Worm (Caenorhabditis elegans) whole organism, late embryonic: ENCODE data around the gene pmt-1.

ENCODE experiments used
- C08G9.2 ChIP-seq: sonication (generic microtip); optimal IDR thresholded peaks from 2 replicates; lab custom pipeline; 2016; ENCODE audit warnings: mild to moderate bottlenecking, missing genetic modification characterization, moderate library complexity, missing compliant biosample characterization
- F13H6.1 ChIP-seq: sonication (generic microtip); optimal IDR thresholded peaks from 2 replicates; lab custom pipeline; 2016; ENCODE audit warnings: missing genetic modification characterization, missing compliant biosample characterization
- Y22D7AL.16 ChIP-seq: sonication (generic microtip); optimal IDR thresholded peaks from 2 replicates; lab custom pipeline; 2016; ENCODE audit warnings: missing genetic modification characterization, missing compliant biosample characterization
- ama-1 ChIP-seq: fragments of 150-350 bp; optimal IDR thresholded peaks from 2 replicates; lab custom pipeline; 2014
- ceh-18 ChIP-seq: sonication (generic microtip); optimal IDR thresholded peaks from 2 replicates; lab custom pipeline; 2016; ENCODE audit warnings: missing genetic modification characterization, missing compliant biosample characterization
- ceh-2 ChIP-seq: sonication (generic microtip); optimal IDR thresholded peaks from 2 replicates; lab custom pipeline; 2016; ENCODE audit warnings: missing genotype, missing genetic modification characterization, missing compliant biosample characterization
- ceh-22 ChIP-seq: sonication (generic microtip); optimal IDR thresholded peaks from 2 replicates; lab custom pipeline; 2017; ENCODE audit warnings: missing biosample characterization, missing genetic modification characterization
- ceh-24 ChIP-seq: sonication (generic microtip); optimal IDR thresholded peaks from 2 replicates; lab custom pipeline; 2016; ENCODE audit warnings: mild to moderate bottlenecking, missing genetic modification characterization, missing compliant biosample characterization
- ceh-31 ChIP-seq: sonication (generic microtip); optimal IDR thresholded peaks from 2 replicates; lab custom pipeline; 2016; ENCODE audit warnings: missing genetic modification characterization, missing compliant biosample characterization
- ceh-34 ChIP-seq: sonication (generic microtip); optimal IDR thresholded peaks from 2 replicates; lab custom pipeline; 2016; ENCODE audit warnings: mild to moderate bottlenecking, missing genetic modification characterization, missing compliant biosample characterization
- ceh-6 ChIP-seq: fragments of 200-800 bp; sonication (Bioruptor generic); optimal IDR thresholded peaks from 2 replicates; lab custom pipeline; 2018; ENCODE audit warnings: mild to moderate bottlenecking, missing genetic modification characterization, missing compliant biosample characterization
- dmd-4 ChIP-seq: sonication (generic microtip); optimal IDR thresholded peaks from 2 replicates; lab custom pipeline; 2016; ENCODE audit warnings: borderline replicate concordance, missing genetic modification characterization, missing compliant biosample characterization
- dve-1 ChIP-seq: sonication (generic microtip); optimal IDR thresholded peaks from 2 replicates; lab custom pipeline; 2017; ENCODE audit warnings: antibody characterized with exemption, mild to moderate bottlenecking, missing genetic modification characterization, missing compliant biosample characterization
- elt-4 ChIP-seq: sonication (generic microtip); optimal IDR thresholded peaks from 2 replicates; lab custom pipeline; 2016; ENCODE audit warnings: missing genetic modification characterization, missing compliant biosample characterization
- ets-4 ChIP-seq: sonication (generic microtip); optimal IDR thresholded peaks from 2 replicates; lab custom pipeline; 2016; ENCODE audit warnings: missing genetic modification characterization, missing compliant biosample characterization
- eyg-1 ChIP-seq: sonication (generic microtip); optimal IDR thresholded peaks from 2 replicates; lab custom pipeline; 2016; ENCODE audit warnings: missing genotype, missing genetic modification characterization, missing compliant biosample characterization
- fax-1 ChIP-seq: sonication (generic microtip); optimal IDR thresholded peaks from 2 replicates; lab custom pipeline; 2016; ENCODE audit warnings: missing genotype, missing genetic modification characterization, missing compliant biosample characterization
- fkh-10 ChIP-seq: fragments of 150-350 bp; optimal IDR thresholded peaks from 2 replicates; lab custom pipeline; 2014; ENCODE audit warnings: missing biosample characterization, missing genetic modification reagents, missing genetic modification characterization
- hlh-13 ChIP-seq: fragments of 200-800 bp; sonication (Bioruptor generic); optimal IDR thresholded peaks from 2 replicates; lab custom pipeline; 2018; ENCODE audit warnings: mild to moderate bottlenecking, missing genetic modification characterization, missing compliant biosample characterization
- hlh-15 ChIP-seq: sonication (generic microtip); optimal IDR thresholded peaks from 2 replicates; lab custom pipeline; 2016; ENCODE audit warnings: missing genetic modification characterization, missing compliant biosample characterization
- hlh-6 ChIP-seq: sonication (generic microtip); optimal IDR thresholded peaks from 2 replicates; lab custom pipeline; 2016; ENCODE audit warnings: missing genotype, missing genetic modification characterization, missing compliant biosample characterization
- hlh-8 ChIP-seq: sonication (generic microtip); optimal IDR thresholded peaks from 2 replicates; lab custom pipeline; 2016; ENCODE audit warnings: missing genotype, missing genetic modification characterization, missing compliant biosample characterization
- lim-6 ChIP-seq: sonication (generic microtip); optimal IDR thresholded peaks from 2 replicates; lab custom pipeline; 2016; ENCODE audit warnings: missing genetic modification characterization, missing compliant biosample characterization
- lin-11 ChIP-seq: fragments of 200-800 bp; sonication (Bioruptor generic); optimal IDR thresholded peaks from 2 replicates; lab custom pipeline; 2018; ENCODE audit warnings: mild to moderate bottlenecking, missing genetic modification characterization, missing compliant biosample characterization
- mec-3 ChIP-seq: sonication (generic microtip); optimal IDR thresholded peaks from 2 replicates; lab custom pipeline; 2016; ENCODE audit warnings: borderline replicate concordance, missing genetic modification characterization, missing compliant biosample characterization
- nhr-232 ChIP-seq: sonication (generic microtip); optimal IDR thresholded peaks from 2 replicates; lab custom pipeline; 2016; ENCODE audit warnings: missing genetic modification characterization, missing compliant biosample characterization
- odd-2 ChIP-seq: sonication (generic microtip); optimal IDR thresholded peaks from 2 replicates; lab custom pipeline; 2017; ENCODE audit warnings: antibody characterized with exemption, mild to moderate bottlenecking, missing genetic modification characterization, missing compliant biosample characterization
- pag-3 ChIP-seq: sonication (generic microtip); optimal IDR thresholded peaks from 2 replicates; lab custom pipeline; 2016; ENCODE audit warnings: missing compliant biosample characterization, missing genetic modification characterization, borderline replicate concordance
- pat-9 ChIP-seq: fragments of 200-800 bp; sonication (Bioruptor generic); optimal IDR thresholded peaks from 2 replicates; lab custom pipeline; 2018; ENCODE audit warnings: mild to moderate bottlenecking, missing genetic modification characterization, moderate library complexity, missing compliant biosample characterization
- pax-1 ChIP-seq: fragments of 150-350 bp; optimal IDR thresholded peaks from 2 replicates; lab custom pipeline; 2014; ENCODE audit warnings: missing biosample characterization, missing genetic modification characterization
- ref-2 ChIP-seq: sonication (generic microtip); optimal IDR thresholded peaks from 2 replicates; lab custom pipeline; 2016; ENCODE audit warnings: missing genetic modification characterization, missing compliant biosample characterization
- rnt-1 ChIP-seq: sonication (generic microtip); optimal IDR thresholded peaks from 2 replicates; lab custom pipeline; 2016; ENCODE audit warnings: missing genetic modification characterization, missing compliant biosample characterization
- sox-2 ChIP-seq: fragments of 200-800 bp; sonication (Bioruptor generic); IDR thresholded peaks from 2 replicates; pipeline ENCODE4 v1.3.6; 2022; ENCODE audit warnings: missing genetic modification reagents, missing genetic modification characterization, missing compliant biosample characterization
- sox-4 ChIP-seq: sonication (generic microtip); optimal IDR thresholded peaks from 2 replicates; lab custom pipeline; 2017; ENCODE audit warnings: mild to moderate bottlenecking, missing genetic modification characterization, inconsistent platforms, missing compliant biosample characterization
- syd-9 ChIP-seq: sonication (generic microtip); optimal IDR thresholded peaks from 2 replicates; lab custom pipeline; 2016; ENCODE audit warnings: mild to moderate bottlenecking, missing genetic modification characterization, moderate library complexity, missing compliant biosample characterization
- tbx-2 ChIP-seq: sonication (generic microtip); optimal IDR thresholded peaks from 2 replicates; lab custom pipeline; 2016; ENCODE audit warnings: missing genetic modification characterization, missing compliant biosample characterization
- unc-3 ChIP-seq, 2 experiments: fragments of 200-800 bp in 1 of 2; sonication (Bioruptor generic) in 1 of 2; sonication (generic microtip) in 1 of 2; conservative IDR thresholded peaks in 1 of 2; optimal IDR thresholded peaks in 1 of 2; 2 replicates each; pipeline versions ENCODE4 v1.3.6 to Lab custom; 2016 to 2022; ENCODE audit warnings: missing compliant biosample characterization in 2 of 2, missing genetic modification characterization in 2 of 2, missing genetic modification reagents in 1 of 2
- unc-55 ChIP-seq: sonication (generic microtip); optimal IDR thresholded peaks from 2 replicates; lab custom pipeline; 2017; ENCODE audit warnings: missing biosample characterization, missing genetic modification reagents, missing genetic modification characterization
- unc-86 ChIP-seq: sonication (generic microtip); optimal IDR thresholded peaks from 2 replicates; lab custom pipeline; 2016; ENCODE audit warnings: missing genetic modification characterization, missing compliant biosample characterization
- ztf-16 ChIP-seq: sonication (generic microtip); optimal IDR thresholded peaks from 2 replicates; lab custom pipeline; 2017; ENCODE audit warnings: missing genetic modification characterization, missing compliant biosample characterization

pmt-1 gene

DNA sequence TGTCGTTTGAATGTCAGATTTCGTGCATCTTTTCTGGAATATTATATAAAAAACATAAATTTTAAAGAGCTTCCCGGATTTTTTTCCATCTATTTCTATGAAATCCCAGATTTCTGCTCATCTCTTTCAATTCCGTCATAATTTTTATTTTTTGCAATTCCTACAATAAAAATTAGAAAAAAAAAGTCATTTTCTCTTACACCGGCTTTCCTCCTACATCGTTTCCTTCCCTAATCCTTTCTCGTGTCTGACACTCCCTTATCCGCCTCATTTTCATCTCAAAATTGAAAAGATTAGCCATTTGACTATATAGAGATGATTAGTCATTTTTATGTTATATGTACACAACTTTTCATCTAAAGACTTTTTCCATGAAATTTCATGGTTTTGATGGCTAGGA is 28.5 kb upstream of the pmt-1 start:
- no peak for TF ChIP-seq elt-4 (tag; lab: Kevin White, UChicago)
- no peak for TF ChIP-seq ceh-24 (tag; lab: Kevin White, UChicago)

DNA sequence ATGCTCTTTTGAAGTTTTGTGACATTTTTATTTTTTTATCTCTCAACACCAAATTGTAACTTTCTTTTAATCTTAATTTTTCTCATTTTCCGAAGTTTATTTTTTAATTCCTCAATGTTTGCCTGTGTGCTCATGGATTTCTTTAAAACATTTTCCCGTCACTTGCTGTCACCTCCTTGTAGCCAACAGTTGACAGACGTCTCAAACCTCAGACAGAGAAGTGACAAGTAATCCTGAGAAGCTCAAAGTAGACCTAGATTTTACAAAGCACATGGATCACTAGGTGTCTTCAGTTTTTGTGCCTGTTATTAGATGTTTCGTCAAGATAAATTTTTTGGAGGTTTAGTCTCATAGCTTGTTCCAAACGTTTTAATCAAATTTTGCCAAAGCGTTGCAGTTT is 27.4 kb upstream of the pmt-1 start:
- TF ChIP-seq ceh-18 (tag; lab: Kevin White, UChicago) (no peak), sox-2 (GFP tag; lab: Robert Waterston, UW) (no peak), tbx-2 (no peak), eyg-1 (tag; lab: Kevin White, UChicago) (no peak)

DNA sequence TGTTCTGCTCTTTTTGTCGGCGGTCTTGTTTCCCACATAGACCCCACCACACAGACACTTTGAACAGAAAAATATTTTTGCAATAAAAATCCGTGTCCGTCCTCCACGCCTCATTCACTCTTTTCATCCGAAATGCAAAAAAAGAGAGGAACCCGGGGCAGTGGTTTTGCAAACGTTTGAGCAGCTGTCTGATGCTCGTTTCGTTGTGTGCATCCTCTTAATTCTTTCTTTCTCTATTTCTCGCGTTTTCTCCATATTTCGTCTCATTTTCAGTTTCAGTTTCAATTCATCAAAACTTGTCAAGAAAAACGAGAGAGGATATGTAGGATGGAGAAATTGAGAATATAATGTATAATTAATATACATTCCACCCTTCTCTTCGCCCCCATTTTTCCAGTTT is 26.6 kb upstream of the pmt-1 start:
- TF ChIP-seq lim-6 (tag; lab: Kevin White, UChicago) (no peak), sox-4 (tag; lab: Kevin White, UChicago) (no peak), F13H6.1 (tag; lab: Kevin White, UChicago) (no peak), unc-3 (GFP tag; conservative IDR thresholded peaks at IDR 0.05; lab: Robert Waterston, UW) (no peak), unc-3 (tag; optimal IDR thresholded peaks at IDR 0.05; lab: Kevin White, UChicago) (no peak)

DNA sequence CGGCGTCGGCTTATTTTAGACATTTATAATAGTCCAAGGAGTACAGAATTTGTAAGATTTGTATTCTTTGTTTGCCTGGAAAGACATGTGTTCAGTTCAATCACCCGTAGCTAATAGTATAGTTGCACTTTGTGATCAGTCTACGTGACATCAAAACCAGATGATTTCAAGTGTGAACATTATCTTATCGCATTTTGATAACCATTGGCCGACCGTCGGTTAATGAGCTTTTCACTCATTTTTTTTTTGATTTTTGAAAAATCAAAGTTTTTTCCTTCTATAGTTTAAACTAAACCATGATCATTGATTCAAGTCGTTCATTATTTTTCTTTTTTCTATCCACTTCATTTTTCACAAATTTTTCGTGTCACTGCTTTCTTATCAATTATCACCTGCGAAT is 24.9 kb upstream of the pmt-1 start:
- no peak for TF ChIP-seq dve-1 (tag; lab: Kevin White, UChicago)
- no peak for TF ChIP-seq ceh-2 (tag; lab: Kevin White, UChicago)
- TF ChIP-seq C08G9.2 (tag; lab: Kevin White, UChicago): no peak
- no peak for TF ChIP-seq hlh-15 (tag; lab: Kevin White, UChicago)
- no peak for TF ChIP-seq unc-86
- no peak for TF ChIP-seq ztf-16 (tag; lab: Kevin White, UChicago)
- no peak for TF ChIP-seq mec-3
- no peak for TF ChIP-seq fkh-10 (GFP tag; lab: Kevin White, UChicago)
- no peak for TF ChIP-seq lin-11 (tag; lab: Kevin White, UChicago)
- no peak for TF ChIP-seq ceh-24 (tag; lab: Kevin White, UChicago)
- no peak for TF ChIP-seq pag-3 (tag; lab: Kevin White, UChicago)
- TF ChIP-seq hlh-6 (tag; lab: Kevin White, UChicago): no peak
- TF ChIP-seq sox-2 (GFP tag; lab: Robert Waterston, UW): no peak
- TF ChIP-seq ceh-31 (tag; lab: Kevin White, UChicago): no peak
- TF ChIP-seq nhr-232: no peak
- TF ChIP-seq ref-2 (tag; lab: Kevin White, UChicago): no peak
- no peak for TF ChIP-seq F13H6.1 (tag; lab: Kevin White, UChicago)
- TF ChIP-seq ets-4 (tag; lab: Kevin White, UChicago): no peak
- TF ChIP-seq ceh-34 (tag; lab: Kevin White, UChicago): no peak
- TF ChIP-seq, all 69 proteins: peak for 0

DNA sequence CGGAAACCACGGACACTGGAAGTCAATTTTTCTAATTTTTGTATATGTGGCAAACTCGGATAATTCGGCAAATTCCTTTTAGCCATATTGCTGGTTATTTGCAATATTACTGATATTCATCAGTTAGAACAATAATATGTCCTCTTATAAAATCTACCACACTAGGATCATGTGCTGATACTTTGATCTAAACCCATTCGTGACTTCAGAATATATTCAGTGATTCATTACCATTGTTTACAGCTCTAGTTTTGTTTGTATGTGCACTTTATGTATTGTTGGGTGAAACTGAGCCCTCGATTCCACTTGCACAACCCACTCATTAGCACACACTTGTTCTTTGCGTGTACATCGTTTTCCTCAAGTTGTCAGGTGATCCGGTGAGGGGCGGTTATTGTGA is 23.9 kb upstream of the pmt-1 start:
- TF ChIP-seq hlh-6 (tag; lab: Kevin White, UChicago) (no peak), ztf-16 (tag; lab: Kevin White, UChicago) (no peak), dmd-4 (no peak), fax-1 (tag; lab: Kevin White, UChicago) (no peak), ceh-22 (tag; lab: Kevin White, UChicago) (no peak), syd-9 (tag; lab: Kevin White, UChicago) (no peak), unc-55 (GFP tag; lab: Kevin White, UChicago) (no peak), Y22D7AL.16 (tag; lab: Kevin White, UChicago) (no peak), ceh-24 (tag; lab: Kevin White, UChicago) (no peak), ceh-6 (GFP tag; lab: Kevin White, UChicago) (no peak), odd-2 (tag; lab: Kevin White, UChicago) (no peak), pax-1 (tag; lab: Kevin White, UChicago) (no peak), sox-4 (tag; lab: Kevin White, UChicago) (no peak), pat-9 (tag; lab: Kevin White, UChicago) (no peak), hlh-8 (tag; lab: Kevin White, UChicago) (no peak), rnt-1 (no peak), sox-2 (GFP tag; lab: Robert Waterston, UW) (no peak), hlh-13 (no peak), ama-1 (no peak), ref-2 (tag; lab: Kevin White, UChicago) (no peak)
